Fruit fly (Drosophila melanogaster) whole organism, embryonic: ENCODE measurements around the gene Polr3E.
A peak's percentile ranks its signal among the peaks of the same experiment; 100 is the strongest.

Source experiments
- Aef1 ChIP-seq: fragments of 200-800 bp; sonication (Bioruptor generic); IDR thresholded peaks from 3 replicates; pipeline ENCODE4 v1.3.6; 2022; ENCODE audit warnings: missing biosample characterization, missing genetic modification characterization
- Atf3 ChIP-seq: fragments of 200-800 bp; sonication (Bioruptor generic); optimal IDR thresholded peaks from 3 replicates; lab custom pipeline; 2016; ENCODE audit warnings: missing biosample characterization, missing genetic modification characterization
- BtbVII ChIP-seq: fragments of 200-800 bp; sonication (Bioruptor generic); optimal IDR thresholded peaks from 3 replicates; lab custom pipeline; 2017; ENCODE audit warnings: missing biosample characterization, mild to moderate bottlenecking, missing genetic modification characterization
- CG11093 ChIP-seq: fragments of 200-800 bp; sonication (Bioruptor generic); IDR thresholded peaks from 3 replicates; pipeline ENCODE4 v1.3.6; 2022; ENCODE audit warnings: missing biosample characterization, missing genetic modification characterization
- CG1233 ChIP-seq: fragments of 200-800 bp; sonication (Bioruptor generic); optimal IDR thresholded peaks from 4 replicates; lab custom pipeline; 2018; ENCODE audit warnings: missing biosample characterization, mild to moderate bottlenecking, missing genetic modification characterization
- CG13775 ChIP-seq: fragments of 200-800 bp; sonication (Bioruptor generic); optimal IDR thresholded peaks from 3 replicates; lab custom pipeline; 2017; ENCODE audit warnings: missing biosample characterization, mild to moderate bottlenecking, missing genetic modification characterization
- CG14441 ChIP-seq: fragments of 200-800 bp; sonication (Bioruptor generic); IDR thresholded peaks from 2 replicates; pipeline ENCODE4 v1.3.6; 2022; ENCODE audit warnings: missing biosample characterization, missing genetic modification characterization
- CG15696 ChIP-seq: fragments of 200-800 bp; sonication (Bioruptor generic); optimal IDR thresholded peaks from 2 replicates; lab custom pipeline; 2019; ENCODE audit warnings: missing biosample characterization, mild to moderate bottlenecking, missing genetic modification characterization, moderate library complexity
- CG17612 ChIP-seq: fragments of 200-800 bp; sonication (Bioruptor generic); IDR thresholded peaks from 2 replicates; pipeline ENCODE4 v1.3.6; 2022; ENCODE audit warnings: missing biosample characterization, missing genetic modification characterization
- CG17829 ChIP-seq: fragments of 200-800 bp; optimal IDR thresholded peaks from 2 replicates; lab custom pipeline; 2019; ENCODE audit warnings: missing biosample characterization, mild to moderate bottlenecking, missing genetic modification characterization, moderate library complexity
- CG17912 ChIP-seq: fragments of 200-800 bp; sonication (Bioruptor generic); optimal IDR thresholded peaks from 2 replicates; lab custom pipeline; 2018; ENCODE audit warnings: missing biosample characterization, mild to moderate bottlenecking, missing genetic modification characterization
- CG3163 ChIP-seq: fragments of 200-800 bp; sonication (Bioruptor generic); optimal IDR thresholded peaks from 3 replicates; lab custom pipeline; 2016; ENCODE audit warnings: missing biosample characterization, missing genetic modification characterization
- CG32767 ChIP-seq: fragments of 200-800 bp; sonication (Bioruptor generic); IDR thresholded peaks from 2 replicates; pipeline ENCODE4 v1.3.6; 2022; ENCODE audit warnings: missing biosample characterization, missing genetic modification characterization
- CG42726 ChIP-seq: fragments of 200-800 bp; sonication (Bioruptor generic); IDR thresholded peaks from 2 replicates; pipeline ENCODE4 v1.3.6; 2022; ENCODE audit warnings: missing biosample characterization, missing genetic modification characterization; ENCODE audit not compliant: partially characterized antibody
- CG4424 ChIP-seq: fragments of 200-800 bp; sonication (Bioruptor generic); optimal IDR thresholded peaks from 3 replicates; lab custom pipeline; 2016; ENCODE audit warnings: missing biosample characterization, missing genetic modification characterization
- CG6175 ChIP-seq: fragments of 200-800 bp; sonication (Bioruptor generic); IDR thresholded peaks from 3 replicates; pipeline ENCODE4 v1.3.6; 2022; ENCODE audit warnings: missing biosample characterization, missing genetic modification characterization
- CG6689 ChIP-seq: fragments of 200-800 bp; sonication (Bioruptor generic); IDR thresholded peaks from 2 replicates; pipeline ENCODE4 v1.3.6; 2022; ENCODE audit warnings: missing biosample characterization, missing genetic modification characterization
- CG8359 ChIP-seq: fragments of 200-800 bp; sonication (Bioruptor generic); optimal IDR thresholded peaks from 2 replicates; lab custom pipeline; 2017; ENCODE audit warnings: missing biosample characterization, mild to moderate bottlenecking, missing genetic modification characterization, borderline replicate concordance
- CkIIα-i1 ChIP-seq: fragments of 200-800 bp; sonication (Bioruptor generic); IDR thresholded peaks from 2 replicates; pipeline ENCODE4 v1.3.6; 2022; ENCODE audit warnings: missing biosample characterization, missing genetic modification characterization
- D19A ChIP-seq: fragments of 200-800 bp; optimal IDR thresholded peaks from 3 replicates; lab custom pipeline; 2019; ENCODE audit warnings: missing biosample characterization, mild to moderate bottlenecking, missing genetic modification characterization, moderate library complexity
- Dek ChIP-seq: fragments of 200-800 bp; sonication (Bioruptor generic); optimal IDR thresholded peaks from 3 replicates; lab custom pipeline; 2019; ENCODE audit warnings: missing biosample characterization, mild to moderate bottlenecking, missing genetic modification characterization, moderate library complexity
- Dip3 ChIP-seq: fragments of 200-800 bp; sonication (Bioruptor generic); optimal IDR thresholded peaks from 3 replicates; lab custom pipeline; 2016; ENCODE audit warnings: missing biosample characterization, missing genetic modification characterization
- E2f2 ChIP-seq: fragments of 200-800 bp; sonication (Bioruptor generic); IDR thresholded peaks from 2 replicates; pipeline ENCODE4 v1.3.6; 2022; ENCODE audit warnings: missing biosample characterization, missing genetic modification characterization
- HmgD ChIP-seq: fragments of 200-800 bp; sonication (Bioruptor generic); optimal IDR thresholded peaks from 3 replicates; lab custom pipeline; 2016; ENCODE audit warnings: missing biosample characterization, missing genetic modification characterization
- Hmx ChIP-seq: fragments of 200-800 bp; sonication (Bioruptor generic); optimal IDR thresholded peaks from 2 replicates; lab custom pipeline; 2016; ENCODE audit warnings: missing biosample characterization, missing genetic modification characterization
- NC2α ChIP-seq: fragments of 200-800 bp; sonication (Bioruptor generic); optimal IDR thresholded peaks from 2 replicates; lab custom pipeline; 2016; ENCODE audit warnings: missing biosample characterization, missing genetic modification characterization
- NK7.1 ChIP-seq: fragments of 200-800 bp; sonication (Bioruptor generic); optimal IDR thresholded peaks from 3 replicates; lab custom pipeline; 2016; ENCODE audit warnings: missing biosample characterization, missing genetic modification characterization
- Nf-YC ChIP-seq: fragments of 200-800 bp; optimal IDR thresholded peaks from 3 replicates; lab custom pipeline; 2019; ENCODE audit warnings: missing biosample characterization, mild to moderate bottlenecking, missing genetic modification characterization, moderate library complexity
- Oli ChIP-seq: fragments of 200-800 bp; sonication (Bioruptor generic); optimal IDR thresholded peaks from 2 replicates; lab custom pipeline; 2018; ENCODE audit warnings: missing biosample characterization, mild to moderate bottlenecking, missing genetic modification characterization, moderate library complexity
- Poxn ChIP-seq: fragments of 200-800 bp; sonication (Bioruptor generic); IDR thresholded peaks from 2 replicates; pipeline ENCODE4 v1.3.6; 2022; ENCODE audit warnings: missing biosample characterization, missing genetic modification characterization
- Sry-β ChIP-seq: fragments of 200-800 bp; sonication (Bioruptor generic); optimal IDR thresholded peaks from 2 replicates; lab custom pipeline; 2018; ENCODE audit warnings: missing biosample characterization, mild to moderate bottlenecking, missing genetic modification characterization, moderate library complexity
- Stat92E ChIP-seq, 3 experiments: fragments of >200 bp in 2 of 3; fragments of 200-800 bp in 1 of 3; sonication (Bioruptor generic) in 1 of 3; optimal IDR thresholded peaks; 2 replicates each; lab custom pipeline; 2017 to 2019; ENCODE audit warnings: missing biosample characterization in 3 of 3, missing genetic modification characterization in 3 of 3, mild to moderate bottlenecking in 1 of 3, moderate library complexity in 1 of 3
- caup ChIP-seq: fragments of 200-800 bp; sonication (Bioruptor generic); optimal IDR thresholded peaks from 3 replicates; lab custom pipeline; 2017; ENCODE audit warnings: missing biosample characterization, mild to moderate bottlenecking, missing genetic modification characterization, moderate library complexity; ENCODE audit not compliant: severe bottlenecking
- chinmo ChIP-seq: fragments of 200-800 bp; sonication (Bioruptor generic); IDR thresholded peaks from 4 replicates; pipeline ENCODE4 v1.3.6; 2022; ENCODE audit warnings: missing biosample characterization, missing genetic modification characterization; ENCODE audit not compliant: partially characterized antibody
- ci ChIP-seq: fragments of 200-800 bp; sonication (Bioruptor generic); IDR thresholded peaks from 3 replicates; pipeline ENCODE4 v1.3.6; 2022; ENCODE audit warnings: missing biosample characterization, missing genetic modification characterization
- cwo ChIP-seq: fragments of 200-800 bp; sonication (Bioruptor generic); optimal IDR thresholded peaks from 3 replicates; lab custom pipeline; 2017; ENCODE audit warnings: missing biosample characterization, missing genetic modification characterization, mild to moderate bottlenecking, moderate library complexity, missing genetic modification reagents
- dmrt99B ChIP-seq: fragments of 200-800 bp; sonication (Bioruptor generic); optimal IDR thresholded peaks from 2 replicates; lab custom pipeline; 2018; ENCODE audit warnings: missing biosample characterization, mild to moderate bottlenecking, missing genetic modification characterization, moderate library complexity
- gce ChIP-seq: fragments of 200-800 bp; sonication (Bioruptor generic); IDR thresholded peaks from 3 replicates; pipeline ENCODE4 v1.3.6; 2022; ENCODE audit warnings: missing biosample characterization, missing genetic modification characterization
- h ChIP-seq: fragments of >200 bp; optimal IDR thresholded peaks from 2 replicates; lab custom pipeline; 2017
- lov ChIP-seq, 2 experiments: fragments of 200-800 bp in 1 of 2; fragments of >200 bp in 1 of 2; sonication (Bioruptor generic) in 1 of 2; IDR thresholded peaks in 1 of 2; optimal IDR thresholded peaks in 1 of 2; 2 replicates in 1 of 2; 3 replicates in 1 of 2; pipeline versions ENCODE4 v1.3.6 to Lab custom; 2017 to 2022; ENCODE audit warnings: missing biosample characterization in 1 of 2, missing genetic modification characterization in 1 of 2
- maf-S ChIP-seq: fragments of 200-800 bp; sonication (Bioruptor generic); optimal IDR thresholded peaks from 2 replicates; lab custom pipeline; 2016; ENCODE audit warnings: missing biosample characterization, missing genetic modification characterization
- onecut ChIP-seq: fragments of 200-800 bp; sonication (Bioruptor generic); IDR thresholded peaks from 2 replicates; pipeline ENCODE4 v1.3.6; 2022; ENCODE audit warnings: missing biosample characterization, missing genetic modification characterization
- phol ChIP-seq: fragments of 200-800 bp; sonication (Bioruptor generic); optimal IDR thresholded peaks from 3 replicates; lab custom pipeline; 2018; ENCODE audit warnings: missing biosample characterization, mild to moderate bottlenecking, missing genetic modification characterization, moderate library complexity
- pros ChIP-seq: fragments of 200-800 bp; sonication (Bioruptor generic); optimal IDR thresholded peaks from 3 replicates; lab custom pipeline; 2019; ENCODE audit warnings: missing biosample characterization, mild to moderate bottlenecking, missing genetic modification characterization, moderate library complexity
- repo ChIP-seq: fragments of 200-800 bp; sonication (Bioruptor generic); optimal IDR thresholded peaks from 2 replicates; lab custom pipeline; 2016; ENCODE audit warnings: missing biosample characterization, missing genetic modification characterization
- seq ChIP-seq: fragments of 200-800 bp; sonication (Bioruptor generic); IDR thresholded peaks from 2 replicates; pipeline ENCODE4 v1.3.6; 2022; ENCODE audit warnings: missing biosample characterization, missing genetic modification characterization
- slbo ChIP-seq: fragments of 200-800 bp; sonication (Bioruptor generic); IDR thresholded peaks from 2 replicates; pipeline ENCODE4 v1.3.6; 2022; ENCODE audit warnings: missing biosample characterization, missing genetic modification characterization
- sqz ChIP-seq: fragments of 200-800 bp; sonication (Bioruptor generic); optimal IDR thresholded peaks from 3 replicates; lab custom pipeline; 2018; ENCODE audit warnings: missing biosample characterization, mild to moderate bottlenecking, missing genetic modification characterization
- zf30C ChIP-seq: fragments of 200-800 bp; sonication (Bioruptor generic); optimal IDR thresholded peaks from 3 replicates; lab custom pipeline; 2018; ENCODE audit warnings: missing biosample characterization, mild to moderate bottlenecking, missing genetic modification characterization

Gene Polr3E

DNA sequence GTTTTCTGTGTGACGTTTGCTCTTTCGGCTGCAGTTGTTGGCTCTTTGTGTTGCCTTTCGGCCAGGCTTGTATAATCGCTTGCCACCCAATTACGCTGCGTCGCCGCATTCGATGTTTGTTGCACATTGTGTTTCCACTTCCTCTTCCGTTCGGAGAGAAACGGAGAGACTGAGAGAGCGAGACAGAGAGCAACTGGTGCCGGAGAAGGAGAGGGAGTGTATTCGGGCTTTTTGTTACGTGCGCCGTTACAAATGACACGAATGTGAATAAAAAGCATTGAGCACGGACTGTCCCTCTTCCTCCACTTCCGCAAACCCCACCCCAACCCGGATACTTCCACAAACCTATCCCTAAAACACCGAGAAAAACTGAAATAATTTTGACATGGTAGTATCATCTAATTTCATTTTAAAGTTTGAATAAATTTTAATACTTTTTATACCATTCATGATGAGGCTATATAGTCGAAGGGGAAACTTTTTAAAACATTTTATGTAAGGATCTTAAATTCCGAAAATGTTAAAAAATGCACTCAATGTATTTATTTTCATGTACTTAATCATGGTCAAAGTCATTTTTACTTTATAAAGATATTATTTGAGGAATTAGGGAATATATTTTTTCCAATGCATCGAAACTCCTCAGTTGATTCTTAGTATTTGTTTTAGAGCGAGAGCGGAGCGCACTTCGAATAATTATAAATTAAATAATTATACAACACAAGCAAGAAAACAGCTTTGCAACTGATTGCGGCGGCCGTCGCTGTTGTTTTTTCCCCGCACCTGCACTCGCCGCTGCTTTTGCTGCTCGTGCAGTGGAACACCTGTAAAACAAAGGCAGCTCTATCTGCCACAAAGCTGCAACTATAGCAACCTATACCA lies 28.8 kb downstream of the Polr3E start (continued):
- TF ChIP-seq Dip3 (no peak), BtbVII (GFP tag; lab: Kevin White, UChicago) (no peak), CG6175 (GFP tag; lab: Robert Waterston, UW) (no peak), CG4424 (GFP tag; lab: Kevin White, UChicago) (no peak), Dek (tag; lab: Kevin White, UChicago) (no peak), cwo (no peak), CG8359 (GFP tag; lab: Kevin White, UChicago) (no peak), Nf-YC (no peak), CG15696 (tag; lab: Kevin White, UChicago) (no peak), h (lab: Kevin White, UChicago) (no peak), maf-S (GFP tag; lab: Kevin White, UChicago) (no peak), CG6689 (GFP tag; lab: Robert Waterston, UW) (no peak), sqz (GFP tag; lab: Kevin White, UChicago) (no peak), onecut (GFP tag; lab: Robert Waterston, UW) (no peak), Aef1 (GFP tag; lab: Robert Waterston, UW) (no peak), NC2α (GFP tag; lab: Kevin White, UChicago) (no peak), CG14441 (GFP tag; lab: Robert Waterston, UW) (no peak), NK7.1 (GFP tag; lab: Kevin White, UChicago) (no peak), CG11093 (GFP tag; lab: Robert Waterston, UW) (no peak), chinmo (GFP tag; lab: Robert Waterston, UW) (0 out of 4 replicates have a peak, but pooled peaks have one; percentile 30), CG3163 (GFP tag; lab: Kevin White, UChicago) (no peak), seq (GFP tag; lab: Robert Waterston, UW) (0 out of 2 replicates have a peak, but pooled peaks have one; percentile 20), CG13775 (GFP tag; lab: Kevin White, UChicago) (no peak), pros (GFP tag; lab: Kevin White, UChicago) (no peak), CG1233 (GFP tag; lab: Kevin White, UChicago) (no peak), CG17912 (GFP tag; lab: Kevin White, UChicago) (no peak), CG17612 (GFP tag; lab: Robert Waterston, UW) (no peak), CkIIα-i1 (GFP tag; lab: Robert Waterston, UW) (no peak), HmgD (GFP tag; lab: Kevin White, UChicago) (no peak), CG32767 (GFP tag; lab: Robert Waterston, UW) (no peak), dmrt99B (tag; lab: Kevin White, UChicago) (peak; percentile 40), gce (no peak), lov (optimal IDR thresholded peaks at IDR 0.05; lab: Kevin White, UChicago) (no peak), lov (GFP tag; IDR thresholded peaks at IDR 0.05; lab: Robert Waterston, UW) (no peak), D19A (peak; percentile 26), phol (tag; lab: Kevin White, UChicago) (peak; percentile 55), zf30C (no peak), E2f2 (GFP tag; lab: Robert Waterston, UW) (no peak), repo (GFP tag; lab: Kevin White, UChicago) (no peak), slbo (no peak), Poxn (GFP tag; lab: Robert Waterston, UW) (no peak), Stat92E (GFP tag; optimal IDR thresholded peaks at IDR 0.05; lab: Kevin White, UChicago) (no peak), Atf3 (no peak), Oli (peak; percentile 39), Hmx (no peak), caup (GFP tag; lab: Kevin White, UChicago) (no peak), ci (GFP tag; lab: Robert Waterston, UW) (0 out of 3 replicates have a peak, but pooled peaks have one; percentile 7), Sry-β (no peak), CG17829 (tag; lab: Kevin White, UChicago) (no peak), CG42726 (GFP tag; lab: Robert Waterston, UW) (no peak)
